Worm (Caenorhabditis elegans) whole organism, young adult: ENCODE data around the gene str-254.

Experiments
- F22D6.2 ChIP-seq: sonication (generic microtip); optimal IDR thresholded peaks from 2 replicates; lab custom pipeline; 2016; ENCODE audit warnings: mild to moderate bottlenecking, missing genetic modification characterization, missing compliant biosample characterization
- F52B5.7 ChIP-seq: sonication (generic microtip); optimal IDR thresholded peaks from 2 replicates; lab custom pipeline; 2016; ENCODE audit warnings: mild to moderate bottlenecking, missing genetic modification characterization, missing compliant biosample characterization
- T26A5.8 ChIP-seq: sonication (generic microtip); optimal IDR thresholded peaks from 2 replicates; lab custom pipeline; 2016; ENCODE audit warnings: missing genetic modification characterization, missing compliant biosample characterization
- Y53G8AR.9 ChIP-seq: fragments of 200-800 bp; sonication (Bioruptor generic); conservative IDR thresholded peaks from 2 replicates; pipeline ENCODE4 v1.3.6; 2022; ENCODE audit warnings: missing genetic modification reagents, missing genetic modification characterization, missing compliant biosample characterization
- akir-1 ChIP-seq: fragments of 200-800 bp; sonication (Bioruptor generic); optimal IDR thresholded peaks from 2 replicates; lab custom pipeline; 2018; ENCODE audit warnings: mild to moderate bottlenecking, missing genetic modification characterization, moderate library complexity, missing compliant biosample characterization
- atf-7 ChIP-seq: sonication (generic microtip); optimal IDR thresholded peaks from 2 replicates; lab custom pipeline; 2017; ENCODE audit warnings: mild to moderate bottlenecking, missing genetic modification characterization, missing compliant biosample characterization
- athp-1 ChIP-seq: sonication (generic microtip); optimal IDR thresholded peaks from 2 replicates; lab custom pipeline; 2017; ENCODE audit warnings: mild to moderate bottlenecking, missing genetic modification characterization, missing compliant biosample characterization
- ccch-3 ChIP-seq: fragments of 200-800 bp; sonication (Bioruptor generic); optimal IDR thresholded peaks from 2 replicates; lab custom pipeline; 2018; ENCODE audit warnings: mild to moderate bottlenecking, missing genetic modification characterization, missing compliant biosample characterization
- ceh-100 ChIP-seq: fragments of 200-800 bp; sonication (Bioruptor generic); IDR thresholded peaks from 2 replicates; pipeline ENCODE4 v1.3.6; 2022; ENCODE audit warnings: missing genetic modification reagents, missing genetic modification characterization, missing compliant biosample characterization
- efl-1 ChIP-seq: fragments of 150-350 bp; optimal IDR thresholded peaks from 2 replicates; lab custom pipeline; 2014; ENCODE audit warnings: missing biosample characterization, missing genetic modification reagents, missing genetic modification characterization
- ets-4 ChIP-seq: fragments of 200-800 bp; sonication (Bioruptor generic); optimal IDR thresholded peaks from 2 replicates; lab custom pipeline; 2018; ENCODE audit warnings: mild to moderate bottlenecking, missing genetic modification characterization, missing compliant biosample characterization
- hlh-12 ChIP-seq: sonication (generic microtip); optimal IDR thresholded peaks from 2 replicates; lab custom pipeline; 2016; ENCODE audit warnings: missing genetic modification characterization, missing compliant biosample characterization
- hlh-26 ChIP-seq: fragments of 200-800 bp; sonication (Bioruptor generic); conservative IDR thresholded peaks from 2 replicates; pipeline ENCODE4 v1.3.6; 2022; ENCODE audit warnings: missing genetic modification reagents, missing genetic modification characterization, missing compliant biosample characterization
- lag-1 ChIP-seq: fragments of 200-800 bp; sonication (Bioruptor generic); IDR thresholded peaks from 2 replicates; pipeline ENCODE4 v1.3.6; 2022; ENCODE audit warnings: missing genetic modification reagents, missing genetic modification characterization, missing compliant biosample characterization
- lin-26 ChIP-seq: fragments of 200-800 bp; sonication (Bioruptor generic); IDR thresholded peaks from 2 replicates; pipeline ENCODE4 v1.3.6; 2022; ENCODE audit warnings: missing genetic modification reagents, missing genetic modification characterization, missing compliant biosample characterization
- lsl-1 ChIP-seq: fragments of 200-800 bp; sonication (Bioruptor generic); optimal IDR thresholded peaks from 2 replicates; lab custom pipeline; 2018; ENCODE audit warnings: mild to moderate bottlenecking, missing genetic modification characterization, moderate library complexity, missing compliant biosample characterization
- madf-6 ChIP-seq: fragments of 200-800 bp; sonication (Bioruptor generic); IDR thresholded peaks from 2 replicates; pipeline ENCODE4 v1.3.6; 2022; ENCODE audit warnings: missing genetic modification reagents, missing genetic modification characterization, missing compliant biosample characterization
- mel-28 ChIP-seq: sonication (generic microtip); optimal IDR thresholded peaks from 2 replicates; lab custom pipeline; 2016; ENCODE audit warnings: borderline replicate concordance, mild to moderate bottlenecking, missing genetic modification characterization, missing compliant biosample characterization
- mes-4 ChIP-seq: sonication (generic microtip); optimal IDR thresholded peaks from 2 replicates; lab custom pipeline; 2016; ENCODE audit warnings: missing genotype, missing genetic modification characterization, missing compliant biosample characterization
- mxl-1 ChIP-seq: sonication (generic microtip); optimal IDR thresholded peaks from 2 replicates; lab custom pipeline; 2016; ENCODE audit warnings: missing genetic modification characterization, missing compliant biosample characterization
- nfya-2 ChIP-seq: fragments of 200-800 bp; sonication (Bioruptor generic); IDR thresholded peaks from 2 replicates; pipeline ENCODE4 v1.3.6; 2022; ENCODE audit warnings: missing genetic modification reagents, missing genetic modification characterization, missing compliant biosample characterization
- nfyb-1 ChIP-seq: fragments of 200-800 bp; sonication (Bioruptor generic); IDR thresholded peaks from 2 replicates; pipeline ENCODE4 v1.3.6; 2022; ENCODE audit warnings: missing genetic modification reagents, missing genetic modification characterization, missing compliant biosample characterization
- nhr-179 ChIP-seq: sonication (generic microtip); optimal IDR thresholded peaks from 2 replicates; lab custom pipeline; 2016; ENCODE audit warnings: mild to moderate bottlenecking, missing genetic modification characterization, missing compliant biosample characterization
- pbrm-1 ChIP-seq: fragments of 200-800 bp; sonication (Bioruptor generic); IDR thresholded peaks from 2 replicates; pipeline ENCODE4 v1.3.6; 2022; ENCODE audit warnings: missing genetic modification reagents, missing genetic modification characterization, missing compliant biosample characterization
- pha-4 ChIP-seq: fragments of 150-350 bp; sonication (generic microtip); optimal IDR thresholded peaks from 2 replicates; lab custom pipeline; 2014; ENCODE audit warnings: missing biosample characterization, missing genetic modification reagents, missing genetic modification characterization
- rcor-1 ChIP-seq: fragments of 200-800 bp; sonication (Bioruptor generic); IDR thresholded peaks from 2 replicates; pipeline ENCODE4 v1.3.6; 2022; ENCODE audit warnings: missing genetic modification reagents, missing genetic modification characterization, missing compliant biosample characterization
- rec-8 ChIP-seq, 2 experiments: sonication (generic microtip); optimal IDR thresholded peaks; 2 replicates each; lab custom pipeline; 2016; ENCODE audit warnings: mild to moderate bottlenecking in 2 of 2, missing genetic modification characterization in 2 of 2, missing genetic modification reagents in 2 of 2, missing genotype in 2 of 2, missing biosample characterization in 1 of 2, missing compliant biosample characterization in 1 of 2, moderate library complexity in 1 of 2
- sdz-38 ChIP-seq: sonication (generic microtip); optimal IDR thresholded peaks from 2 replicates; lab custom pipeline; 2016; ENCODE audit warnings: missing genotype, missing genetic modification characterization, missing compliant biosample characterization
- snpc-1.1 ChIP-seq: sonication (generic microtip); optimal IDR thresholded peaks from 2 replicates; lab custom pipeline; 2017; ENCODE audit warnings: missing genetic modification characterization, mild to moderate bottlenecking, missing compliant biosample characterization, antibody characterized with exemption, moderate library complexity, missing genotype, missing genetic modification reagents; ENCODE audit not compliant: insufficient read depth
- tlf-1 ChIP-seq: fragments of 200-800 bp; sonication (Bioruptor generic); optimal IDR thresholded peaks from 2 replicates; lab custom pipeline; 2018; ENCODE audit warnings: mild to moderate bottlenecking, missing genetic modification characterization, missing compliant biosample characterization
- unc-130 ChIP-seq: sonication (generic microtip); optimal IDR thresholded peaks from 2 replicates; lab custom pipeline; 2016; ENCODE audit warnings: missing genetic modification reagents, missing genetic modification characterization, missing compliant biosample characterization
- xnd-1 ChIP-seq: sonication (generic microtip); optimal IDR thresholded peaks from 2 replicates; lab custom pipeline; 2016; ENCODE audit warnings: missing genotype, missing genetic modification reagents, missing genetic modification characterization, missing compliant biosample characterization
- zfh-2 ChIP-seq: fragments of 200-800 bp; sonication (Bioruptor generic); conservative IDR thresholded peaks from 2 replicates; pipeline ENCODE4 v1.3.6; 2022; ENCODE audit warnings: missing genetic modification reagents, missing genetic modification characterization, missing compliant biosample characterization
- ztf-22 ChIP-seq: fragments of 200-800 bp; sonication (Bioruptor generic); optimal IDR thresholded peaks from 2 replicates; lab custom pipeline; 2018; ENCODE audit warnings: mild to moderate bottlenecking, missing genetic modification characterization, moderate library complexity, missing compliant biosample characterization
- ztf-6 ChIP-seq: fragments of 200-800 bp; sonication (Bioruptor generic); IDR thresholded peaks from 2 replicates; pipeline ENCODE4 v1.3.6; 2022; ENCODE audit warnings: missing genetic modification reagents, missing genetic modification characterization, missing compliant biosample characterization

Gene str-254

DNA sequence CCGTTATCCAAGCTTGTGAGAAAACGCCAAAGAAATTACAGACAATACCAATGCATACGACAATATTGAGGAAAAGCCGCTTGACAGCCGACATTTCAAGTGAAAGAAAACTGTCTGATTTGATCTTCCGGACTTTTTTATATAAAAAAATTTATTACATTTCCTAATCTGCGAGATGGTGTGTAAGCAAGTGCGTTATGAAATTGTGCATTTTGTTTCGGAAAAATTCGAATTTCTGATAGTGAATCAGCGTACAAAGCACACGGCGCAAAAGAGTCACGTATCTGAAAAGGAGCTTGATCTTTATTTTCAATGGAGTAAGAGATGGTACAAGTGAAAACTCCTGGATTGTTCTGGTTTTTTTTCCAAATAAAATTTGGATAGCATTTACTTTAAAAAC is 12.2 kb downstream of the str-254 start, which contains the start of gene clc-32 (continued):
- TF ChIP-seq mel-28 (tag; lab: Kevin White, UChicago) (no peak), sdz-38 (no peak), athp-1 (no peak), snpc-1.1 (no peak), pha-4 (tag; lab: Kevin White, UChicago) (no peak), mxl-1 (tag; lab: Kevin White, UChicago) (no peak)
- TF ChIP-seq, all 124 proteins: peak for 0

DNA sequence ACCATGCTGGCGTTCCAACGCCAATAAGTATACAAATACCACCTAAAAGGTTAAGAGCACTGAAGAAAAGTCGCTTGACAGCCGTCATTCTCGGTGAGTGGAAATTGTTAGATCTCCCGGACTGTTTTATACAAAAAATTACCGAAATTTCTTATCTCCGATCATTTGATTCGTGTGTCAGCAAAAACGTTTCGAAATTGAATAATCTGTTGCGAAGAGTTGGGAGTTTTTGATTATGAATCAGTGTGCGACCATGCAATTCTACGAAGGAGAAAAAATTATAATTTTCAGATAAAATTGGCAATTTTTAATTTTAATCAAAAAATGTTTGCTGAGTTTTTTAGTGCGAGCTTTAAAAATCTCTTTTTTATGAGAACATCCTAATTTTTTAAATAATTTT is 13.7 kb downstream of the str-254 start, which contains the start of gene clc-11:
Gene clc-11, minus strand, starts transcription at position 101 of the 400 bp plus-strand sequence.
- no peak for TF ChIP-seq Y53G8AR.9 (GFP tag; lab: Robert Waterston, UW)
- no peak for TF ChIP-seq hlh-26 (GFP tag; lab: Robert Waterston, UW)
- no peak for TF ChIP-seq madf-6 (GFP tag; lab: Robert Waterston, UW)
- TF ChIP-seq lsl-1 (GFP tag; lab: Kevin White, UChicago) = no peak
- TF ChIP-seq snpc-1.1 = no peak
- no peak for TF ChIP-seq nhr-179 (tag; lab: Kevin White, UChicago)
- no peak for TF ChIP-seq F22D6.2 (tag; lab: Kevin White, UChicago)
- TF ChIP-seq rcor-1 (GFP tag; lab: Robert Waterston, UW) = no peak
- no peak for TF ChIP-seq ceh-100
- no peak for TF ChIP-seq xnd-1 (tag; lab: Kevin White, UChicago)
- no peak for TF ChIP-seq pbrm-1 (GFP tag; lab: Robert Waterston, UW)
- no peak for TF ChIP-seq nfyb-1 (GFP tag; lab: Robert Waterston, UW)
- no peak for TF ChIP-seq efl-1 (GFP tag; lab: Kevin White, UChicago)

DNA sequence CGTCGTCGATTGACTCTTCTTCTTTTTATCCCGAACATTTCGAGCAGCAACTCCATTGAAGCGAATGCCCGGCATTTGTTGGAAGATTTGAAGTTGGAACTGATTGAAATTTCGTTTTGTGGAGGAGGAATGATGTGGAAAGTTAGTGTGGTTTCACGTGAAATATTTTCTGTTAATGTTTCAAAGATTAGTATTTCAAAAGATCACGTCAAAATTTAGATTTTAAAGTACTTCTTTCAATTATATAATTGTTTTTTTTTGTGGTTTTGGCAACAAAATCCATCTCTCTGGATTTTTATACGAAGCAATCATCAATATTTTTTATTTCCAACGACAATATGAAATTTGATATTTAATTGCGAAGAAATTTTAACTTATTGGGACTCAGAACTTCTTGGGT is 16.2 kb downstream of the str-254 start, which contains the start of gene F44G3.7:
Gene F44G3.7, minus strand, starts transcription at position 101 of the 400 bp plus-strand sequence.
- TF ChIP-seq ztf-6 (GFP tag; lab: Robert Waterston, UW) (no peak), ets-4 (GFP tag; lab: Kevin White, UChicago) (no peak), zfh-2 (GFP tag; lab: Robert Waterston, UW) (no peak), ztf-22 (GFP tag; lab: Kevin White, UChicago) (no peak), lin-26 (GFP tag; lab: Robert Waterston, UW) (no peak), mes-4 (no peak), akir-1 (no peak), ccch-3 (GFP tag; lab: Kevin White, UChicago) (no peak), F52B5.7 (tag; lab: Kevin White, UChicago) (no peak), nfya-2 (GFP tag; lab: Robert Waterston, UW) (no peak), unc-130 (no peak), tlf-1 (GFP tag; lab: Kevin White, UChicago) (no peak), atf-7 (tag; lab: Kevin White, UChicago) (no peak), rec-8 (tag; optimal IDR thresholded peaks at IDR 0.05; lab: Kevin White, UChicago) (no peak), mxl-1 (tag; lab: Kevin White, UChicago) (no peak), hlh-12 (tag; lab: Kevin White, UChicago) (no peak)

DNA sequence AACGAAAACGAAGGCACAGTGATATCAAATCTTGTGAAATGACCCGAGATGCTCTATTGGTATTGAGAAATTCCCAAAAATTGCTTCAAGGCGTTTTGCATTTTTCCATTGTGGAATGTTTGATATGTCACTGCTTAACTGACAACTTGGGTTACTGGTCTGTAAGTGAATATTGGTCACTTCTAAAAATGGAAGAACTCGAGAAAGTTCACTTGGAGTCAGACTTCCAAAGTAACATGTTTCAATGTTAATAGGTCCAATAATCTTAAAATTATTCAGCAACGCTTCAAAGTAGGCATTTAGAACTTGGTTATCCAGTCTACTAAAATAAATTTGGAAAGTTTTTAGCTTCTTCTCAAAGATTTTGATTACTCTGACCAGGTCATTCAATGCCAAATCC is 20.6 kb downstream of the str-254 start, which contains the start of gene fbxa-144:
Gene fbxa-144, minus strand, starts transcription at position 101 of the 400 bp plus-strand sequence.
- TF ChIP-seq T26A5.8 (tag; lab: Kevin White, UChicago) (no peak), lag-1 (GFP tag; lab: Robert Waterston, UW) (no peak)
